Worm (Caenorhabditis elegans): ENCODE data around the gene clec-138.

The clec-138 gene

DNA sequence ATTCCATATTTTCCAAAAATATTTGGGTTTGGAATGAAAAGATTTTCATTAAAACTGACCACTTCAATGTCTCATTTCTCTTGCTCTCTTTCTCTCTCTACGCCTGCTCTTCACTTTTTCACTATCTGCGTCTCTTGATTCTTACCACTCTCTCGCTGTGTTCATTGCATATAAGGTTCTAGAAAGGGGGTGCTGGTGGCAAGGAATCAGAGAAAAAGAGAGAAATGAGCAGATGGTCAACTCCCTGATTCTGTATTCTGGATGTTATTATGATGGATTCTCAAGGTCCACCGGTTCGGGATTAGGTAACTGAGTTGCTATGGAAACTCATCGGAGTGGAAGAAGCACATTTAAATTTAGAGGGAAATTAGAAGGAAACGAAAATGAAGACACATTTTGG, 21.1 kb upstream of the clec-138 start:
- no peak for TF ChIP-seq T22C8.4 (GFP tag; IDR thresholded peaks at IDR 0.05)
- TF ChIP-seq cog-1 (tag; optimal IDR thresholded peaks at IDR 0.05), result no peak
- TF ChIP-seq ref-1 (GFP tag; conservative IDR thresholded peaks at IDR 0.05), result no peak
- no peak for TF ChIP-seq ztf-29 (GFP tag; IDR thresholded peaks at IDR 0.05)
- no peak for TF ChIP-seq med-1 (GFP tag; optimal IDR thresholded peaks at IDR 0.05; ENCODE audit: insufficient read depth)
- TF ChIP-seq ztf-23 (GFP tag; IDR thresholded peaks at IDR 0.05), result no peak
- no peak for TF ChIP-seq klf-2 (GFP tag; conservative IDR thresholded peaks at IDR 0.05)
- TF ChIP-seq flt-1 (GFP tag; IDR thresholded peaks at IDR 0.05), result no peak

DNA sequence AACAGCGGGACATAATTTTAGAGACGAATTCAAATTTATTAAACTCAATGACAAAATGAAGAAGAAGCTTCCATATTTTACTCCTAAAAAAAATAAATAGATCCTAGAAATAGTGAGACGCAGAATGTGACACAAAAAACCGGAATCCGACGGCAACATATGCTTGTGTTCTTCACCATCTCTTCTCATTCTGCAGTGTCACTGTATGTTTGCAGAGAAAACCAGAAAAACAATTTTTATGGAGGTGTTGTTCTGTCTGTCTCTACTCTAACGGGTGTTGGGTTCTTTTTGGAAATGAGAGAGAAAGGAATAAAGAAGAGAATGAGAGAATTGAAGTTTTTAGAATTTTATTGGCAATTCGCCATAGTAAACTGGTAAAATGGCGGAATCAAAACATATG, 19.3 kb upstream of the clec-138 start:
- TF ChIP-seq ref-1 (GFP tag; conservative IDR thresholded peaks at IDR 0.05) (no peak), tab-1 (GFP tag; IDR thresholded peaks at IDR 0.05) (no peak), T22C8.4 (GFP tag; IDR thresholded peaks at IDR 0.05) (no peak), cog-1 (tag; optimal IDR thresholded peaks at IDR 0.05) (no peak), ztf-29 (GFP tag; IDR thresholded peaks at IDR 0.05) (no peak), klf-2 (GFP tag; conservative IDR thresholded peaks at IDR 0.05) (no peak), flt-1 (GFP tag; IDR thresholded peaks at IDR 0.05) (no peak), med-1 (GFP tag; optimal IDR thresholded peaks at IDR 0.05; ENCODE audit: insufficient read depth) (no peak), ztf-23 (GFP tag; IDR thresholded peaks at IDR 0.05) (no peak)

DNA sequence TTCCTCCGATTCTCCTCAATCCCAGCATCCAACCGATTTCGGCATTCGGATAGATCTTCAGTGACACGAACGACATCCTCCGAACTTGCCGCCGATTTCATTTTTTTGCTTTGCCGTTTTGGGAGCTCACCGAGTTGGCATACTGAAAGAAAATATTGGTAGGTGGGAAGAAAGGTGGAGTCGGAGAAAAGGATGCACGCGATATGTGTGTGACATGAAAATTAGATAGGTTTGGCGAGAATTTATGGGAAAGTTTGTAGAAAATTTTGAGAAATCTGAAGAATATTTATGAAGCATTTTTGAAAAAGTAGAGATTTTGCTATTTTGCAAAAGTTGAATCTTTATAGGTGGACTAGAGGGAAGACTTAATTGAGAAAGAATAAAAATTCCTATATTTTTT, 18.6 kb upstream of the clec-138 start, which contains the start of gene che-10:
Gene che-10 (minus strand): TSS at position 101 of the 400 bp plus-strand sequence.
- TF ChIP-seq flt-1 (GFP tag; IDR thresholded peaks at IDR 0.05) (no peak), ref-1 (GFP tag; conservative IDR thresholded peaks at IDR 0.05) (no peak)

DNA sequence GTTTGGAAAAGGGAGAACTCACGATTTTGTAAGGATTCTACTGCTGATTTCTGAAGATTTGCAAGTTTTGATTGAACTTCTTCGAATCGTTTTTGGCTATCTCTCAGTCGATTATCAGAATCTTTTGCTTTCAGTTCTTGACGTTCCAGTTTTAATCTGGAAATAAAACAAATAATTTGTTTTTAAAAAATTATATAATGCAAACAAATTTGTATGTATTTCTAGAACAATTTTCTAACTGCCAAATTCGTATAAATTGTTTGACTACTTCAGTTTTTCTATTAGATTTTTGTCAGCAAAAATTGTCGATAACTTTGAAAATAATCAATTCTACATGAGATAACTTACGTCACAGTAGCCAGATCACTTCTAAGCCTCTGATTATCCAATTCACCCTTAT, 11.9 kb upstream of the clec-138 start:
- TF ChIP-seq tab-1 (GFP tag; IDR thresholded peaks at IDR 0.05) (no peak), med-1 (GFP tag; optimal IDR thresholded peaks at IDR 0.05; ENCODE audit: insufficient read depth) (no peak)

DNA sequence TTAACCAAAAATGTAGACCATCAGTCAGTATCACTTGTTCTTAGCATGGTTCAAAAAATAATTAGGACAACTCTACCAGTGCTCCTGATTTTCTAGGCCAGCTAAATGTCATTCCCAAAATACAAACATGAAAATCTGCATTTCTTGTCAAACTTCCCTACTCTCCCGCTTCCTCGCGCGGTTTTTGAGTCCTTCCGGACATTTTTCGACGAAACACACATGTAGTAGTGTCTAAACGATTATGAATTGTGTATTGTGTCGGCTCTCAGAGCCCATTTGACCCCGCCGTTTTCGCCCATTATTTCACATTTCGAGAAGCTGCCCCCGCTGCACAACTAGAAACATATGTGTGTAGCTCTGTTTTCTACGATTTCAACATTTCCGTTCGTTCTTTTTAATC, 7.0 kb upstream of the clec-138 start, which contains the start of gene F35D11.1:
Gene F35D11.1 (plus strand): TSS at position 301 of the 400 bp plus-strand sequence.
- TF ChIP-seq med-1 (GFP tag; optimal IDR thresholded peaks at IDR 0.05; ENCODE audit: insufficient read depth) (no peak), T22C8.4 (GFP tag; IDR thresholded peaks at IDR 0.05) (no peak), tab-1 (GFP tag; IDR thresholded peaks at IDR 0.05) (no peak), cog-1 (tag; optimal IDR thresholded peaks at IDR 0.05) (no peak), klf-2 (GFP tag; conservative IDR thresholded peaks at IDR 0.05) (no peak), ztf-29 (GFP tag; IDR thresholded peaks at IDR 0.05) (no peak), ztf-23 (GFP tag; IDR thresholded peaks at IDR 0.05) (no peak), flt-1 (GFP tag; IDR thresholded peaks at IDR 0.05) (no peak), ref-1 (GFP tag; conservative IDR thresholded peaks at IDR 0.05) (no peak)

DNA sequence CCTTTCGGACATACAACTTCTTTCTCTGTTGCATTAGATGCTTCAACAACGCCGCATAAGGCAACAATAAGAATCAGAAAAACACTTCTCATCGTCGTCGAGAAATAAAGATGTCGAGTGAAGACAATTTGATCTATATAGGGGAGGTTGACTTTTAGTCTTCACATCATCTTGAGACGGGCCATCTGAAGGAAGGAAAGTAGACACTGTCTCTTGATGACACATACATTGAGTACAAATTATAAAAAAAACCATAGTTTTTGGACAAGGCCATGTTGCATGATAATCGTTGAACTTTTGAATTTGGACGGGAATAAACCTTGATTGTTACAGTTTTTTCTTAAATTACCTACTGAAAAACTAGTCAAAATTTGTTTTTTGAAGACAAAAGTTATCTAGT, 2.0 kb upstream of the clec-138 start, which contains the start of gene clec-139:
Gene clec-139 (minus strand): TSS at position 101 of the 400 bp plus-strand sequence.
- TF ChIP-seq klf-2 (GFP tag; conservative IDR thresholded peaks at IDR 0.05) (no peak), ref-1 (GFP tag; conservative IDR thresholded peaks at IDR 0.05) (no peak)

DNA sequence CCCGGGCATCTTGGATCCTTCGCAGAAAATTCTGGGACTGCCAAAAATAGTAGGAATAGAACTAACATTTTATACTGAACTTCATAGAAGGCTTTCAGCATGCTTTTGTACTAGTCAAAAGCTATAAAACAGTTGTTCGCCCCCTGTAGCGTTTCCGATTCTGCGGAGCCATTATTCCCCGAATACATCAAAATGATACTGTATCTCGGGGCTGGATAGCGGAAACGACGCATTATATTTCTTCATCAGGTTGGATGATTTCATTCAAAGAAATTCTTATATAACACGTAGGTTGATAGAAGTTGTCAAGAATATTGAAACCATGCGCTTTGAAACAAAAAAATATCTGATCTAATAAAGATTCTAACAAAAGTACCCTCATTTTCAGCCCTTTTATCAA, 1.6 kb downstream of the clec-138 start, which contains the start of gene clec-137:
Gene clec-137 (minus strand): TSS at position 101 of the 400 bp plus-strand sequence.
- TF ChIP-seq cog-1 (tag; optimal IDR thresholded peaks at IDR 0.05) (no peak), ztf-23 (GFP tag; IDR thresholded peaks at IDR 0.05) (no peak), T22C8.4 (GFP tag; IDR thresholded peaks at IDR 0.05) (no peak), ref-1 (GFP tag; conservative IDR thresholded peaks at IDR 0.05) (no peak), ztf-29 (GFP tag; IDR thresholded peaks at IDR 0.05) (no peak), klf-2 (GFP tag; conservative IDR thresholded peaks at IDR 0.05) (no peak), med-1 (GFP tag; optimal IDR thresholded peaks at IDR 0.05; ENCODE audit: insufficient read depth) (no peak), tab-1 (GFP tag; IDR thresholded peaks at IDR 0.05) (no peak), flt-1 (GFP tag; IDR thresholded peaks at IDR 0.05) (no peak)

DNA sequence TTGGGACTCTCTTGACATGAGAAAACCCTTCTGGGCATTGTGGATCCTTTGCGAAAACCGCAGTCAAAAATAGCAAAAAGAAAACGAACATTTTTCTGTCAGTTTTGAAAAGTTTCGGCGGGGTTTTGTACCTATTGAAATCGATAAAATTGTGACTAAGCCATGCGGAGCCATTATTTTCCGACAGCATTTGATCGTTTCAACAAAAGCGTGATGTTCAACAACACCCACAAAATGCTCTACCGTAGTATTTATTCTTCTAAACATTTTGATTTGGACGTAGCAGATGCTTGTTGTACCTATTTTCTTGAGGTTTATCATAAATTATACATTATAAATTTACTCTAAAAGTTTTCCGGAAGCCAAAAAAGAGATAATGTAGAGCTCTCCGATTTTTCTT, 3.2 kb downstream of the clec-138 start, which contains the start of gene clec-136:
Gene clec-136 (minus strand): TSS at position 101 of the 400 bp plus-strand sequence.
- TF ChIP-seq ztf-29 (GFP tag; IDR thresholded peaks at IDR 0.05) (no peak), T22C8.4 (GFP tag; IDR thresholded peaks at IDR 0.05) (no peak), ztf-23 (GFP tag; IDR thresholded peaks at IDR 0.05) (no peak), ref-1 (GFP tag; conservative IDR thresholded peaks at IDR 0.05) (no peak), flt-1 (GFP tag; IDR thresholded peaks at IDR 0.05) (no peak), cog-1 (tag; optimal IDR thresholded peaks at IDR 0.05) (no peak), tab-1 (GFP tag; IDR thresholded peaks at IDR 0.05) (no peak), med-1 (GFP tag; optimal IDR thresholded peaks at IDR 0.05; ENCODE audit: insufficient read depth) (no peak)

DNA sequence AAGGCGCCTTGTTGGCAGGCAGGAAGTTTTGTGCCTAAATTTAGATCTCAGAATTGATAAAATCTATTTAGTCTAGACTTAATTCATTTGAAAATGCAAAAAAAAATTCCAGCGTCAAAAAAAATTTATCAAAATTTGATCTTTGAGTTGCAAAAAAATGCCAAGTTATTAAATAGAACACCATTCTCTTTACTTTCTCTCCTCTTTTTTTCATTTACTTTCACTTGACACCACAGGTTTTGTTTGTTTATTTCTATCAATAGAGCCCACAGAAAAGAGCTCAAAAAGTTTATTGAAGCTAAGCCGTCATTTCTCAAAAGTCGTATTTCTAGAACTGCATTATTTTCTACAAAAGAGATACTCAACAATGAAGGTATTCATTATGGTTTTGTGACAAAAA, 6.9 kb downstream of the clec-138 start, which contains the start of gene pqn-35:
Gene pqn-35 (plus strand): TSS at position 301 of the 400 bp plus-strand sequence.
- no peak for TF ChIP-seq ztf-23 (GFP tag; IDR thresholded peaks at IDR 0.05)
- TF ChIP-seq cog-1 (tag; optimal IDR thresholded peaks at IDR 0.05), result no peak
- no peak for TF ChIP-seq ref-1 (GFP tag; conservative IDR thresholded peaks at IDR 0.05)
- TF ChIP-seq tab-1 (GFP tag; IDR thresholded peaks at IDR 0.05), result no peak
- no peak for TF ChIP-seq med-1 (GFP tag; optimal IDR thresholded peaks at IDR 0.05; ENCODE audit: insufficient read depth)
- no peak for TF ChIP-seq ztf-29 (GFP tag; IDR thresholded peaks at IDR 0.05)
- TF ChIP-seq klf-2 (GFP tag; conservative IDR thresholded peaks at IDR 0.05), result no peak
- TF ChIP-seq T22C8.4 (GFP tag; IDR thresholded peaks at IDR 0.05), result no peak
- no peak for TF ChIP-seq flt-1 (GFP tag; IDR thresholded peaks at IDR 0.05)

DNA sequence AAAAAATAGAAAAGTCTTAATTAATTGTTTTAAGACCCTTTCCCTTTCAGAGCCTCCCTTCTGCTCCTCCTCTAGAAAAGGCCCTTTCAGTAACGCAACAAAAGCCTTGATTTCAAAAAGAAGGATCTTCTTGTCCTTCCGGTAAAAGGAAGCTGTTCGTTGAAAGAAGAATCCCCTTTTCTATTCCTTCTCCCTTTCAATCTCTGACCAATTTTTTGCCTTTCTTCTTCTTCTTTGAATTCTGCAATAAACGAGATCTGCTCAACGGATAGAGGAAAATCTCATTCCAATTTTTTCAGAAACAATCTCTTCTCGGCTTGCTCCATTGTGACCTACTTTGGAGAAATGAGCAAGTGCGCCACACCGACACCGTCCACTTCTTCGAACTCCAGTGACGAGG, 11.5 kb downstream of the clec-138 start, which contains the start of gene F35D11.3:
Gene F35D11.3 (plus strand): TSS at position 300 of the 400 bp plus-strand sequence.
- TF ChIP-seq tab-1 (GFP tag; IDR thresholded peaks at IDR 0.05) (no peak), klf-2 (GFP tag; conservative IDR thresholded peaks at IDR 0.05) (no peak), ref-1 (GFP tag; conservative IDR thresholded peaks at IDR 0.05) (no peak), T22C8.4 (GFP tag; IDR thresholded peaks at IDR 0.05) (no peak), flt-1 (GFP tag; IDR thresholded peaks at IDR 0.05) (no peak), med-1 (GFP tag; optimal IDR thresholded peaks at IDR 0.05; ENCODE audit: insufficient read depth) (no peak), ztf-29 (GFP tag; IDR thresholded peaks at IDR 0.05) (no peak), ztf-23 (GFP tag; IDR thresholded peaks at IDR 0.05) (no peak), cog-1 (tag; optimal IDR thresholded peaks at IDR 0.05) (no peak)
